Worm (Caenorhabditis elegans) whole organism, L4 larva: ENCODE measurements around the gene ZK938.12.

Source experiments
- Y48G9A.11 ChIP-seq: fragments of 200-800 bp; sonication (Bioruptor generic); IDR thresholded peaks from 2 replicates; pipeline ENCODE4 v1.3.6; 2022; ENCODE audit warnings: missing genetic modification reagents, missing genetic modification characterization, missing compliant biosample characterization
- aha-1 ChIP-seq: fragments of 150-350 bp; peaks from one replicate; lab custom pipeline; 2014; ENCODE audit warnings: missing biosample characterization, missing genetic modification characterization
- dmd-9 ChIP-seq: fragments of 200-800 bp; sonication (Bioruptor generic); IDR thresholded peaks from 2 replicates; pipeline ENCODE4 v1.3.6; 2022; ENCODE audit warnings: missing genetic modification reagents, missing genetic modification characterization, missing compliant biosample characterization
- fkh-10 ChIP-seq: fragments of 150-350 bp; optimal IDR thresholded peaks from 2 replicates; lab custom pipeline; 2014; ENCODE audit warnings: missing biosample characterization, missing genetic modification reagents, missing genetic modification characterization
- fos-1 ChIP-seq: fragments of 150-350 bp; optimal IDR thresholded peaks from 2 replicates; lab custom pipeline; 2014; ENCODE audit warnings: missing biosample characterization, missing genetic modification characterization
- nhr-11 ChIP-seq: fragments of 150-350 bp; optimal IDR thresholded peaks from 2 replicates; lab custom pipeline; 2014; ENCODE audit warnings: missing biosample characterization, missing genetic modification characterization
- nhr-237 ChIP-seq: sonication (generic microtip); optimal IDR thresholded peaks from 2 replicates; lab custom pipeline; 2017; ENCODE audit warnings: missing biosample characterization, missing genetic modification characterization
- pha-4 ChIP-seq, 2 experiments: fragments of 150-350 bp in 1 of 2; fragments of 200-800 bp in 1 of 2; sonication (Bioruptor generic) in 1 of 2; IDR thresholded peaks in 1 of 2; optimal IDR thresholded peaks in 1 of 2; 2 replicates each; pipeline versions ENCODE4 v1.3.6 to Lab custom; 2014 to 2022; ENCODE audit warnings: missing genetic modification characterization in 2 of 2, missing genetic modification reagents in 2 of 2, missing biosample characterization in 1 of 2, missing compliant biosample characterization in 1 of 2
- unc-39 ChIP-seq: sonication (generic microtip); optimal IDR thresholded peaks from 2 replicates; lab custom pipeline; 2017; ENCODE audit warnings: missing biosample characterization, missing genetic modification characterization

ce11 chrII:9828502-9828901 is 2.6 kb upstream of the ZK938.12 start:
- no peak for TF ChIP-seq nhr-237 (tag; lab: Kevin White, UChicago)
- TF ChIP-seq aha-1, result no peak
- TF ChIP-seq unc-39 (tag; lab: Kevin White, UChicago), result no peak
- TF ChIP-seq fkh-10 (GFP tag; lab: Kevin White, UChicago), result no peak
- no peak for TF ChIP-seq fos-1 (tag; lab: Kevin White, UChicago)
- no peak for TF ChIP-seq dmd-9 (GFP tag; lab: Robert Waterston, UW)
- no peak for TF ChIP-seq pha-4 (GFP tag; IDR thresholded peaks at IDR 0.05; lab: Robert Waterston, UW)
- no peak for TF ChIP-seq pha-4 (tag; optimal IDR thresholded peaks at IDR 0.05; lab: Kevin White, UChicago)
- TF ChIP-seq Y48G9A.11, result no peak
- no peak for TF ChIP-seq nhr-11 (tag; lab: Kevin White, UChicago)
